Worm (Caenorhabditis elegans): ENCODE measurements around the gene col-152.

ce11 chrV:10555239-10555638, 5.5 kb upstream of the col-152 start, which contains the start of gene F32G8.3:
- TF ChIP-seq ama-1 (optimal IDR thresholded peaks at IDR 0.05) (no peak), ceh-9 (tag; optimal IDR thresholded peaks at IDR 0.05) (no peak), pha-4 (tag; optimal IDR thresholded peaks at IDR 0.05) (no peak), unc-55 (GFP tag; optimal IDR thresholded peaks at IDR 0.05) (no peak), pqm-1 (tag; optimal IDR thresholded peaks at IDR 0.05) (no peak), che-1 (tag; optimal IDR thresholded peaks at IDR 0.05) (no peak), pha-2 (tag; optimal IDR thresholded peaks at IDR 0.05) (no peak), ets-4 (tag; optimal IDR thresholded peaks at IDR 0.05) (no peak)

Data from whole organism, late embryonic.